Worm (Caenorhabditis elegans): ENCODE measurements around the gene Y81B9A.1.

The Y81B9A.1 gene

ce11 chrX:9150269-9150744 is 41.9 kb upstream of the Y81B9A.1 start, which contains the start of gene tmbi-4 (continued):
- TF ChIP-seq nhr-28 (tag; optimal IDR thresholded peaks at IDR 0.05) (peak; percentile 67), jun-1 (tag; optimal IDR thresholded peaks at IDR 0.05) (no peak), nhr-6 (tag; optimal IDR thresholded peaks at IDR 0.05) (peak; percentile 40), nhr-11 (tag; optimal IDR thresholded peaks at IDR 0.05) (peak; percentile 51), pha-4 (GFP tag; IDR thresholded peaks at IDR 0.05) (no peak), pha-4 (tag; optimal IDR thresholded peaks at IDR 0.05) (peak; percentile 69), Y48G9A.11 (GFP tag; IDR thresholded peaks at IDR 0.05) (no peak), snpc-4 (tag; optimal IDR thresholded peaks at IDR 0.05) (no peak), nhr-237 (tag; optimal IDR thresholded peaks at IDR 0.05) (no peak), dpl-1 (GFP tag; optimal IDR thresholded peaks at IDR 0.05) (peak; percentile 24), hlh-30 (tag; optimal IDR thresholded peaks at IDR 0.05; ENCODE audit: insufficient read depth) (peak; percentile 87), lsy-2 (tag; optimal IDR thresholded peaks at IDR 0.05) (peak in 1 of 2 experiments; percentile 67), F10B5.3 (tag; optimal IDR thresholded peaks at IDR 0.05) (no peak), dve-1 (tag; optimal IDR thresholded peaks at IDR 0.05; ENCODE audit: insufficient read depth) (peak; percentile 65)

- TF ChIP-seq nhr-77 (tag; optimal IDR thresholded peaks at IDR 0.05): no peak
- no peak for TF ChIP-seq fkh-10 (GFP tag; optimal IDR thresholded peaks at IDR 0.05)
- no peak for TF ChIP-seq spr-3 (GFP tag; optimal IDR thresholded peaks at IDR 0.05)
- no peak for TF ChIP-seq sdz-12 (GFP tag; optimal IDR thresholded peaks at IDR 0.05)
- TF ChIP-seq F10B5.3 (tag; optimal IDR thresholded peaks at IDR 0.05): no peak
- TF ChIP-seq zfp-2 (tag; optimal IDR thresholded peaks at IDR 0.05): no peak
- TF ChIP-seq madf-5 (GFP tag; IDR thresholded peaks at IDR 0.05): no peak
- TF ChIP-seq mdt-29 (GFP tag; IDR thresholded peaks at IDR 0.05): no peak
- TF ChIP-seq zag-1 (tag; optimal IDR thresholded peaks at IDR 0.05): no peak
- no peak for TF ChIP-seq dve-1 (tag; optimal IDR thresholded peaks at IDR 0.05; ENCODE audit: insufficient read depth)
- no peak for TF ChIP-seq dmd-6 (GFP tag; IDR thresholded peaks at IDR 0.05)
- no peak for TF ChIP-seq mep-1 (tag; optimal IDR thresholded peaks at IDR 0.05)
- no peak for TF ChIP-seq dpl-1 (GFP tag; optimal IDR thresholded peaks at IDR 0.05)
- TF ChIP-seq mdl-1 (tag; optimal IDR thresholded peaks at IDR 0.05): no peak
- no peak for TF ChIP-seq ZK546.5 (tag; optimal IDR thresholded peaks at IDR 0.05)
- TF ChIP-seq ces-1 (GFP tag; optimal IDR thresholded peaks at IDR 0.05): no peak
- no peak for TF ChIP-seq D1046.2 (GFP tag; IDR thresholded peaks at IDR 0.05)
- TF ChIP-seq tra-1 (GFP tag; IDR thresholded peaks at IDR 0.05): no peak
Observed at ce11 chrX:9154216-9154615, 38.0 kb upstream of the Y81B9A.1 start, which contains the start of gene B0563.7. Gene B0563.7 (minus strand): TSS chrX:9154316.

- TF ChIP-seq hlh-11 (tag; optimal IDR thresholded peaks at IDR 0.05): peak; percentile 14
- TF ChIP-seq ceh-28 (tag; optimal IDR thresholded peaks at IDR 0.05): no peak
- no peak for TF ChIP-seq mep-1 (tag; optimal IDR thresholded peaks at IDR 0.05)
- no peak for TF ChIP-seq dpl-1 (GFP tag; optimal IDR thresholded peaks at IDR 0.05)
- TF ChIP-seq unc-39 (tag; optimal IDR thresholded peaks at IDR 0.05): no peak
- no peak for TF ChIP-seq set-16 (GFP tag; IDR thresholded peaks at IDR 0.05)
- TF ChIP-seq hif-1 (tag; optimal IDR thresholded peaks at IDR 0.05): no peak
- TF ChIP-seq nhr-77 (tag; optimal IDR thresholded peaks at IDR 0.05): peak; percentile 3
- TF ChIP-seq zfp-2 (tag; optimal IDR thresholded peaks at IDR 0.05): no peak
- peak; percentile 95 for TF ChIP-seq php-3 (GFP tag; IDR thresholded peaks at IDR 0.05)
- peak; percentile 64 for TF ChIP-seq pqm-1 (tag; optimal IDR thresholded peaks at IDR 0.05)
- TF ChIP-seq ztf-7 (tag; optimal IDR thresholded peaks at IDR 0.05): no peak
- peak; percentile 66 for TF ChIP-seq nhr-28 (tag; optimal IDR thresholded peaks at IDR 0.05)
- no peak for TF ChIP-seq F49E8.2 (tag; optimal IDR thresholded peaks at IDR 0.05; ENCODE audit: borderline replicate concordance)
- TF ChIP-seq ama-1 (optimal IDR thresholded peaks at IDR 0.05): no peak
- TF ChIP-seq ctbp-1 (GFP tag; IDR thresholded peaks at IDR 0.05): no peak
- no peak for TF ChIP-seq ceh-32 (tag; optimal IDR thresholded peaks at IDR 0.05; ENCODE audit: poor library complexity)
- TF ChIP-seq nhr-10 (tag; optimal IDR thresholded peaks at IDR 0.05): no peak
- no peak for TF ChIP-seq fkh-10 (GFP tag; optimal IDR thresholded peaks at IDR 0.05)
Observed at ce11 chrX:9155751-9156150, 36.5 kb upstream of the Y81B9A.1 start.

Data from whole organism, L4 larva.